Fruit fly (Drosophila melanogaster) whole organism, adult: Measurements from ENCODE around the gene Obp93a.

Experiments used
- CG12768 ChIP-seq: fragments of 200-800 bp; sonication (Bioruptor generic); optimal IDR thresholded peaks from 2 replicates; lab custom pipeline; 2017; ENCODE audit warnings: missing biosample characterization, missing genetic modification characterization, mild to moderate bottlenecking, moderate library complexity, missing genetic modification reagents
- CG14711 ChIP-seq: fragments of 200-800 bp; sonication (Bioruptor generic); optimal IDR thresholded peaks from 2 replicates; lab custom pipeline; 2018; ENCODE audit warnings: missing biosample characterization, mild to moderate bottlenecking, missing genetic modification characterization, moderate library complexity
- CG1620 ChIP-seq: fragments of 200-800 bp; sonication (Bioruptor generic); optimal IDR thresholded peaks from 2 replicates; lab custom pipeline; 2016; ENCODE audit warnings: missing biosample characterization, missing genetic modification characterization
- CG33017 ChIP-seq: fragments of 200-800 bp; sonication (Bioruptor generic); optimal IDR thresholded peaks from 2 replicates; lab custom pipeline; 2018; ENCODE audit warnings: missing biosample characterization, mild to moderate bottlenecking, missing genetic modification characterization, moderate library complexity
- CG5204 ChIP-seq: fragments of 200-800 bp; sonication (Bioruptor generic); optimal IDR thresholded peaks from 2 replicates; lab custom pipeline; 2016; ENCODE audit warnings: missing biosample characterization, missing genetic modification characterization
- CG7101 ChIP-seq: fragments of 200-800 bp; sonication (Bioruptor generic); optimal IDR thresholded peaks from 2 replicates; lab custom pipeline; 2018; ENCODE audit warnings: missing biosample characterization, mild to moderate bottlenecking, missing genetic modification characterization, moderate library complexity
- Clk ChIP-seq: fragments of 200-800 bp; sonication (Bioruptor generic); optimal IDR thresholded peaks from 2 replicates; lab custom pipeline; 2017; ENCODE audit warnings: missing biosample characterization, missing genetic modification characterization
- Hr96 ChIP-seq: fragments of 200-800 bp; sonication (Bioruptor generic); optimal IDR thresholded peaks from 2 replicates; lab custom pipeline; 2016; ENCODE audit warnings: missing biosample characterization, missing genetic modification characterization
- Mnt ChIP-seq: fragments of 200-800 bp; sonication (Bioruptor generic); optimal IDR thresholded peaks from 2 replicates; lab custom pipeline; 2016; ENCODE audit warnings: missing biosample characterization, mild to moderate bottlenecking, missing genetic modification characterization
- bab1 ChIP-seq: fragments of 200-800 bp; sonication (Bioruptor generic); optimal IDR thresholded peaks from 3 replicates; lab custom pipeline; 2019; ENCODE audit warnings: missing biosample characterization, mild to moderate bottlenecking, missing genetic modification characterization, moderate library complexity
- kay ChIP-seq: fragments of 200-800 bp; sonication (Bioruptor generic); peaks from one replicate; lab custom pipeline; 2016; ENCODE audit warnings: missing biosample characterization, missing genetic modification characterization, borderline replicate concordance
- pad ChIP-seq: fragments of 200-800 bp; sonication (Bioruptor generic); optimal IDR thresholded peaks from 3 replicates; lab custom pipeline; 2017; ENCODE audit warnings: missing biosample characterization, missing genetic modification characterization, mild to moderate bottlenecking, moderate library complexity, missing genetic modification reagents
- tj ChIP-seq: fragments of 200-800 bp; sonication (Bioruptor generic); optimal IDR thresholded peaks from 3 replicates; lab custom pipeline; 2017; ENCODE audit warnings: missing biosample characterization, mild to moderate bottlenecking, missing genetic modification characterization, moderate library complexity
- toe ChIP-seq: fragments of 200-800 bp; sonication (Bioruptor generic); optimal IDR thresholded peaks from 2 replicates; lab custom pipeline; 2016; ENCODE audit warnings: missing biosample characterization, missing genetic modification characterization

DNA sequence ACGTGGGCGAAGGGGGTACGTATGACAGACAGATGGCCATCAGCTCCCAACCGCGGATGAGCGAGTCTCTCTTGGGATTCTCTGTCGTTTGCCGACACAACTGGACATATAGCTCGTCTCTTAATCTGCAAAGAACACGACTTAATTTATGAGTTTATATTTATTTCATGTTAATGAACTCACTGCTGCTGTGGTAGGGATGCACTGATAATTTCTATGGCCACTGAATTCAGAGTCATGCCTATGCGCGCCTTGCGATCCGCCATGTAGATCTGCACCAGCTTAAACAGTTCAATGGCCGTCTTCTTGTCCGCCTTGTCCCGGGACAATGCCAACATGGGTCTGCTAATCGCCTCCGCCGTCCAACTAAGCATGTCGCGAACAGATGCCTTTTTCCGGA lies 44.5 kb downstream of the Obp93a start:
- TF ChIP-seq tj (no peak), CG1620 (GFP tag; lab: Kevin White, UChicago) (no peak), Mnt (GFP tag; lab: Kevin White, UChicago) (no peak), CG12768 (no peak), CG33017 (tag; lab: Kevin White, UChicago) (no peak), CG7101 (tag; lab: Kevin White, UChicago) (no peak), Hr96 (GFP tag; lab: Kevin White, UChicago) (no peak), pad (no peak), kay (GFP tag; lab: Kevin White, UChicago) (no peak), bab1 (GFP tag; lab: Kevin White, UChicago) (no peak), CG5204 (no peak), toe (GFP tag; lab: Kevin White, UChicago) (no peak), Clk (GFP tag; lab: Kevin White, UChicago) (no peak), CG14711 (tag; lab: Kevin White, UChicago) (no peak)
